Worm (Caenorhabditis elegans) whole organism, midembryonic: Measurements from ENCODE around the gene fipr-12.

Experiments
- T22C8.4 ChIP-seq: fragments of 200-800 bp; sonication (Bioruptor generic); IDR thresholded peaks from 2 replicates; pipeline ENCODE4 v1.3.6; 2022; ENCODE audit warnings: missing genetic modification characterization, missing compliant biosample characterization
- cog-1 ChIP-seq: sonication (generic microtip); optimal IDR thresholded peaks from 2 replicates; lab custom pipeline; 2016; ENCODE audit warnings: missing genetic modification characterization, missing compliant biosample characterization
- flt-1 ChIP-seq: fragments of 200-800 bp; sonication (Bioruptor generic); IDR thresholded peaks from 2 replicates; pipeline ENCODE4 v1.3.6; 2022; ENCODE audit warnings: missing genetic modification characterization, missing compliant biosample characterization
- klf-2 ChIP-seq: fragments of 200-800 bp; sonication (Bioruptor generic); conservative IDR thresholded peaks from 2 replicates; pipeline ENCODE4 v1.3.6; 2022; ENCODE audit warnings: missing genetic modification reagents, missing genetic modification characterization, missing compliant biosample characterization
- med-1 ChIP-seq: sonication (generic microtip); optimal IDR thresholded peaks from 2 replicates; lab custom pipeline; 2017; ENCODE audit warnings: missing genetic modification characterization, mild to moderate bottlenecking, missing compliant biosample characterization, antibody characterized with exemption, missing genetic modification reagents; ENCODE audit not compliant: insufficient read depth
- ref-1 ChIP-seq: fragments of 200-800 bp; sonication (Bioruptor generic); conservative IDR thresholded peaks from 2 replicates; pipeline ENCODE4 v1.3.6; 2022; ENCODE audit warnings: missing genetic modification reagents, missing genetic modification characterization, missing compliant biosample characterization
- tab-1 ChIP-seq: fragments of 200-800 bp; sonication (Bioruptor generic); IDR thresholded peaks from 2 replicates; pipeline ENCODE4 v1.3.6; 2022; ENCODE audit warnings: missing genetic modification characterization, missing compliant biosample characterization
- ztf-23 ChIP-seq: fragments of 200-800 bp; sonication (Bioruptor generic); IDR thresholded peaks from 2 replicates; pipeline ENCODE4 v1.3.6; 2022; ENCODE audit warnings: missing genetic modification reagents, missing genetic modification characterization, missing compliant biosample characterization
- ztf-29 ChIP-seq: fragments of 200-800 bp; sonication (Bioruptor generic); IDR thresholded peaks from 2 replicates; pipeline ENCODE4 v1.3.6; 2022; ENCODE audit warnings: missing genetic modification reagents, missing genetic modification characterization, missing compliant biosample characterization

Gene fipr-12

ce11 chrV:9916665-9917064, 26.5 kb upstream of the fipr-12 start, which contains the start of gene C50H2.4:
TSS of gene C50H2.4 (plus strand) at chrV:9916965.
- TF ChIP-seq tab-1 (no peak), ref-1 (GFP tag; lab: Robert Waterston, UW) (no peak)

ce11 chrV:9918410-9918809, 24.7 kb upstream of the fipr-12 start, which contains the start of gene C50H2.5:
TSS of gene C50H2.5 (plus strand) at chrV:9918710.
- TF ChIP-seq cog-1 (tag; lab: Kevin White, UChicago) = no peak
- TF ChIP-seq T22C8.4 (GFP tag; lab: Robert Waterston, UW) = no peak
- TF ChIP-seq ztf-29 (GFP tag; lab: Robert Waterston, UW) = no peak
- no peak for TF ChIP-seq tab-1
- TF ChIP-seq ztf-23 (GFP tag; lab: Robert Waterston, UW) = no peak

ce11 chrV:9921288-9921687, 21.9 kb upstream of the fipr-12 start, which contains the start of gene ceh-75:
TSS of gene ceh-75 (plus strand) at chrV:9921337.
- TF ChIP-seq klf-2 (no peak), tab-1 (no peak), flt-1 (GFP tag; lab: Robert Waterston, UW) (no peak), ztf-23 (GFP tag; lab: Robert Waterston, UW) (no peak), ref-1 (GFP tag; lab: Robert Waterston, UW) (no peak), T22C8.4 (GFP tag; lab: Robert Waterston, UW) (no peak), cog-1 (tag; lab: Kevin White, UChicago) (no peak), ztf-29 (GFP tag; lab: Robert Waterston, UW) (no peak), med-1 (GFP tag; lab: Kevin White, UChicago) (no peak)

ce11 chrV:9922481-9922880, 20.7 kb upstream of the fipr-12 start, which contains the start of gene C50H2.7:
TSS of gene C50H2.7 (plus strand) at chrV:9922781.
- TF ChIP-seq ztf-23 (GFP tag; lab: Robert Waterston, UW) (no peak), ztf-29 (GFP tag; lab: Robert Waterston, UW) (no peak), ref-1 (GFP tag; lab: Robert Waterston, UW) (no peak), tab-1 (no peak), T22C8.4 (GFP tag; lab: Robert Waterston, UW) (no peak), flt-1 (GFP tag; lab: Robert Waterston, UW) (no peak), cog-1 (tag; lab: Kevin White, UChicago) (no peak), klf-2 (no peak), med-1 (GFP tag; lab: Kevin White, UChicago) (no peak)

- TF ChIP-seq T22C8.4 (GFP tag; lab: Robert Waterston, UW) (no peak), cog-1 (tag; lab: Kevin White, UChicago) (no peak), ztf-29 (GFP tag; lab: Robert Waterston, UW) (no peak), ref-1 (GFP tag; lab: Robert Waterston, UW) (no peak), klf-2 (no peak), med-1 (GFP tag; lab: Kevin White, UChicago) (no peak), tab-1 (no peak), flt-1 (GFP tag; lab: Robert Waterston, UW) (no peak), ztf-23 (GFP tag; lab: Robert Waterston, UW) (no peak)
These were observed 18.8 kb upstream of the fipr-12 start for ce11 chrV:9924389-9924788.

ce11 chrV:9925647-9926046, 17.5 kb upstream of the fipr-12 start:
- no peak for TF ChIP-seq T22C8.4 (GFP tag; lab: Robert Waterston, UW)
- TF ChIP-seq flt-1 (GFP tag; lab: Robert Waterston, UW) = no peak
- TF ChIP-seq cog-1 (tag; lab: Kevin White, UChicago) = no peak
- no peak for TF ChIP-seq ztf-29 (GFP tag; lab: Robert Waterston, UW)
- no peak for TF ChIP-seq tab-1
- TF ChIP-seq ref-1 (GFP tag; lab: Robert Waterston, UW) = no peak
- no peak for TF ChIP-seq klf-2
- no peak for TF ChIP-seq med-1 (GFP tag; lab: Kevin White, UChicago)
- no peak for TF ChIP-seq ztf-23 (GFP tag; lab: Robert Waterston, UW)

ce11 chrV:9926240-9926639, 16.9 kb upstream of the fipr-12 start, which contains the start of gene C50H2.13:
TSS of gene C50H2.13 (plus strand) at chrV:9926540.
- no peak for TF ChIP-seq flt-1 (GFP tag; lab: Robert Waterston, UW)
- TF ChIP-seq med-1 (GFP tag; lab: Kevin White, UChicago) = no peak
- TF ChIP-seq ztf-29 (GFP tag; lab: Robert Waterston, UW) = no peak
- no peak for TF ChIP-seq ztf-23 (GFP tag; lab: Robert Waterston, UW)
- no peak for TF ChIP-seq tab-1
- no peak for TF ChIP-seq cog-1 (tag; lab: Kevin White, UChicago)
- TF ChIP-seq T22C8.4 (GFP tag; lab: Robert Waterston, UW) = no peak
- no peak for TF ChIP-seq ref-1 (GFP tag; lab: Robert Waterston, UW)
- TF ChIP-seq klf-2 = no peak

- TF ChIP-seq ztf-23 (GFP tag; lab: Robert Waterston, UW) = no peak
- TF ChIP-seq klf-2 = no peak
- TF ChIP-seq ref-1 (GFP tag; lab: Robert Waterston, UW) = no peak
- no peak for TF ChIP-seq flt-1 (GFP tag; lab: Robert Waterston, UW)
- TF ChIP-seq med-1 (GFP tag; lab: Kevin White, UChicago) = no peak
- no peak for TF ChIP-seq ztf-29 (GFP tag; lab: Robert Waterston, UW)
- no peak for TF ChIP-seq cog-1 (tag; lab: Kevin White, UChicago)
- TF ChIP-seq T22C8.4 (GFP tag; lab: Robert Waterston, UW) = no peak
- no peak for TF ChIP-seq tab-1
These were observed 15.8 kb upstream of the fipr-12 start for ce11 chrV:9927381-9927780.

ce11 chrV:9927954-9928353, 15.2 kb upstream of the fipr-12 start:
- TF ChIP-seq klf-2 (no peak), ztf-23 (GFP tag; lab: Robert Waterston, UW) (no peak), med-1 (GFP tag; lab: Kevin White, UChicago) (no peak), ref-1 (GFP tag; lab: Robert Waterston, UW) (no peak), tab-1 (no peak)

- TF ChIP-seq med-1 (GFP tag; lab: Kevin White, UChicago) = peak; percentile 46
- no peak for TF ChIP-seq ztf-23 (GFP tag; lab: Robert Waterston, UW)
These were observed 12.5 kb upstream of the fipr-12 start, which contains the start of the genes rmh-2 and suds-3 for ce11 chrV:9930612-9931065. TSS of gene rmh-2 (minus strand) at chrV:9930775. TSS of gene suds-3 (plus strand) at chrV:9931015.
